Worm (Caenorhabditis elegans) whole organism, L1 larva: ENCODE measurements around the gene F27C8.3.

Source experiments
- C16A3.4 ChIP-seq: fragments of 150-350 bp; optimal IDR thresholded peaks from 2 replicates; lab custom pipeline; 2014; ENCODE audit warnings: missing biosample characterization, missing genetic modification characterization
- ama-1 ChIP-seq: fragments of 150-350 bp; optimal IDR thresholded peaks from 2 replicates; lab custom pipeline; 2014
- ceh-63 ChIP-seq: fragments of 200-800 bp; sonication (Bioruptor generic); optimal IDR thresholded peaks from 2 replicates; lab custom pipeline; 2018; ENCODE audit warnings: mild to moderate bottlenecking, missing genetic modification characterization, missing compliant biosample characterization
- ceh-8 ChIP-seq: fragments of 200-800 bp; sonication (Bioruptor generic); optimal IDR thresholded peaks from 2 replicates; lab custom pipeline; 2018; ENCODE audit warnings: mild to moderate bottlenecking, missing genetic modification characterization, moderate library complexity, missing compliant biosample characterization
- ceh-88 ChIP-seq: fragments of 200-800 bp; sonication (Bioruptor generic); IDR thresholded peaks from 2 replicates; pipeline ENCODE4 v1.3.6; 2022; ENCODE audit warnings: missing genetic modification characterization, missing compliant biosample characterization
- ceh-90 ChIP-seq: sonication (generic microtip); optimal IDR thresholded peaks from 2 replicates; lab custom pipeline; 2016; ENCODE audit warnings: missing genetic modification characterization, missing compliant biosample characterization
- ces-1 ChIP-seq: fragments of 150-350 bp; optimal IDR thresholded peaks from 2 replicates; lab custom pipeline; 2014; ENCODE audit warnings: missing biosample characterization, missing genetic modification reagents, missing genetic modification characterization
- dpl-1 ChIP-seq, 3 experiments: fragments of 150-350 bp in 2 of 3; sonication (generic microtip) in 1 of 3; optimal IDR thresholded peaks; 2 replicates each; lab custom pipeline; 2014 to 2017; ENCODE audit warnings: missing biosample characterization in 3 of 3, missing genetic modification characterization in 3 of 3, missing genetic modification reagents in 3 of 3
- efl-1 ChIP-seq, 4 experiments: fragments of 150-350 bp; optimal IDR thresholded peaks in 3 of 4; peaks in 1 of 4; 1 replicate in 1 of 4; 2 replicates in 3 of 4; lab custom pipeline; 2014; ENCODE audit warnings: missing biosample characterization in 2 of 4, missing genetic modification characterization in 2 of 4, missing genetic modification reagents in 2 of 4
- elt-2 ChIP-seq: sonication (generic microtip); optimal IDR thresholded peaks from 2 replicates; lab custom pipeline; 2016; ENCODE audit warnings: missing genetic modification characterization, mild to moderate bottlenecking, inconsistent platforms, missing compliant biosample characterization, missing genetic modification reagents
- elt-3 ChIP-seq, 6 experiments: fragments of 150-350 bp in 1 of 6; sonication (generic microtip); optimal IDR thresholded peaks; 2 replicates each; lab custom pipeline; 2017 to 2018; ENCODE audit warnings: missing biosample characterization in 6 of 6, missing genetic modification characterization in 6 of 6, inconsistent platforms in 1 of 6
- fos-1 ChIP-seq: fragments of 150-350 bp; optimal IDR thresholded peaks from 2 replicates; lab custom pipeline; 2014; ENCODE audit warnings: missing biosample characterization, missing genetic modification characterization
- hpl-2 ChIP-seq: fragments of 150-350 bp; optimal IDR thresholded peaks from 2 replicates; lab custom pipeline; 2014; ENCODE audit warnings: missing biosample characterization, missing genetic modification reagents, missing genetic modification characterization
- irx-1 ChIP-seq: sonication (generic microtip); optimal IDR thresholded peaks from 2 replicates; lab custom pipeline; 2016; ENCODE audit warnings: missing genetic modification characterization, missing compliant biosample characterization
- isw-1 ChIP-seq: fragments of 200-800 bp; sonication (Bioruptor generic); IDR thresholded peaks from 2 replicates; pipeline ENCODE4 v1.3.6; 2022; ENCODE audit warnings: missing genetic modification characterization, missing compliant biosample characterization
- jun-1 ChIP-seq: fragments of 150-350 bp; optimal IDR thresholded peaks from 2 replicates; lab custom pipeline; 2014; ENCODE audit warnings: missing biosample characterization, missing genetic modification reagents, missing genetic modification characterization
- lin-14 ChIP-seq: fragments of 200-800 bp; sonication (Bioruptor generic); optimal IDR thresholded peaks from 2 replicates; lab custom pipeline; 2018; ENCODE audit warnings: mild to moderate bottlenecking, missing genetic modification characterization, moderate library complexity, missing compliant biosample characterization
- lin-15B ChIP-seq: fragments of 150-350 bp; sonication (generic microtip); optimal IDR thresholded peaks from 3 replicates; lab custom pipeline; 2014; ENCODE audit warnings: missing biosample characterization, missing genetic modification characterization
- lin-39 ChIP-seq: fragments of 150-350 bp; optimal IDR thresholded peaks from 2 replicates; lab custom pipeline; 2014; ENCODE audit warnings: missing biosample characterization, missing genetic modification reagents, missing genetic modification characterization
- lir-3 ChIP-seq: sonication (generic microtip); optimal IDR thresholded peaks from 2 replicates; lab custom pipeline; 2016; ENCODE audit warnings: mild to moderate bottlenecking, missing genetic modification characterization, moderate library complexity, missing compliant biosample characterization; ENCODE audit not compliant: poor library complexity
- mdl-1 ChIP-seq, 2 experiments: fragments of 150-350 bp; optimal IDR thresholded peaks; 2 replicates each; lab custom pipeline; 2014 to 2017; ENCODE audit warnings: missing biosample characterization in 2 of 2, missing genetic modification characterization in 2 of 2, inconsistent platforms in 1 of 2
- nhr-11 ChIP-seq: fragments of 150-350 bp; optimal IDR thresholded peaks from 2 replicates; lab custom pipeline; 2014; ENCODE audit warnings: missing biosample characterization, missing genetic modification characterization
- nhr-12 ChIP-seq: sonication (generic microtip); optimal IDR thresholded peaks from 2 replicates; lab custom pipeline; 2017; ENCODE audit warnings: missing biosample characterization, missing genetic modification characterization
- nhr-237 ChIP-seq: fragments of 150-350 bp; optimal IDR thresholded peaks from 2 replicates; lab custom pipeline; 2014; ENCODE audit warnings: missing biosample characterization, missing genetic modification characterization
- nhr-47 ChIP-seq: sonication (generic microtip); optimal IDR thresholded peaks from 2 replicates; lab custom pipeline; 2016; ENCODE audit warnings: mild to moderate bottlenecking, missing genetic modification characterization, moderate library complexity, missing compliant biosample characterization
- nhr-71 ChIP-seq: sonication (generic microtip); optimal IDR thresholded peaks from 2 replicates; lab custom pipeline; 2016; ENCODE audit warnings: mild to moderate bottlenecking, missing genetic modification characterization, moderate library complexity, missing compliant biosample characterization
- nhr-84 ChIP-seq: sonication (generic microtip); optimal IDR thresholded peaks from 2 replicates; lab custom pipeline; 2017; ENCODE audit warnings: missing biosample characterization, missing genetic modification characterization
- nhr-90 ChIP-seq: sonication (generic microtip); optimal IDR thresholded peaks from 2 replicates; lab custom pipeline; 2016; ENCODE audit warnings: mild to moderate bottlenecking, missing genetic modification characterization, missing compliant biosample characterization; ENCODE audit not compliant: poor library complexity
- rnt-1 ChIP-seq: sonication (generic microtip); optimal IDR thresholded peaks from 2 replicates; lab custom pipeline; 2016; ENCODE audit warnings: mild to moderate bottlenecking, missing genetic modification characterization, moderate library complexity, missing compliant biosample characterization
- sox-4 ChIP-seq: sonication (generic microtip); optimal IDR thresholded peaks from 2 replicates; lab custom pipeline; 2016; ENCODE audit warnings: missing genetic modification characterization, missing compliant biosample characterization
- sptf-1 ChIP-seq: fragments of 150-350 bp; optimal IDR thresholded peaks from 2 replicates; lab custom pipeline; 2014; ENCODE audit warnings: missing biosample characterization, missing genetic modification characterization
- sup-37 ChIP-seq: fragments of 200-800 bp; sonication (Bioruptor generic); optimal IDR thresholded peaks from 2 replicates; lab custom pipeline; 2018; ENCODE audit warnings: mild to moderate bottlenecking, missing genetic modification characterization, missing compliant biosample characterization
- tbx-2 ChIP-seq: sonication (generic microtip); optimal IDR thresholded peaks from 2 replicates; lab custom pipeline; 2016; ENCODE audit warnings: missing genetic modification characterization, missing compliant biosample characterization
- tlp-1 ChIP-seq: fragments of 150-350 bp; optimal IDR thresholded peaks from 2 replicates; lab custom pipeline; 2014; ENCODE audit warnings: missing biosample characterization, missing genetic modification characterization
- unc-30 ChIP-seq: sonication (generic microtip); optimal IDR thresholded peaks from 2 replicates; lab custom pipeline; 2017; ENCODE audit warnings: missing biosample characterization, missing genetic modification characterization
- unc-62 ChIP-seq: fragments of 150-350 bp; optimal IDR thresholded peaks from 2 replicates; lab custom pipeline; 2014; ENCODE audit warnings: missing biosample characterization, missing genetic modification reagents, missing genetic modification characterization
- unc-86 ChIP-seq: sonication (generic microtip); optimal IDR thresholded peaks from 2 replicates; lab custom pipeline; 2016; ENCODE audit warnings: missing genetic modification characterization, missing compliant biosample characterization
- vab-15 ChIP-seq: sonication (generic microtip); optimal IDR thresholded peaks from 2 replicates; lab custom pipeline; 2017; ENCODE audit warnings: missing genotype, mild to moderate bottlenecking, missing genetic modification characterization, missing compliant biosample characterization
- zag-1 ChIP-seq: fragments of 150-350 bp; optimal IDR thresholded peaks from 2 replicates; lab custom pipeline; 2014; ENCODE audit warnings: missing biosample characterization, missing genetic modification characterization
- zip-4 ChIP-seq: fragments of 200-800 bp; sonication (Bioruptor generic); optimal IDR thresholded peaks from 2 replicates; lab custom pipeline; 2018; ENCODE audit warnings: mild to moderate bottlenecking, missing genetic modification characterization, moderate library complexity, missing compliant biosample characterization

Gene F27C8.3

DNA sequence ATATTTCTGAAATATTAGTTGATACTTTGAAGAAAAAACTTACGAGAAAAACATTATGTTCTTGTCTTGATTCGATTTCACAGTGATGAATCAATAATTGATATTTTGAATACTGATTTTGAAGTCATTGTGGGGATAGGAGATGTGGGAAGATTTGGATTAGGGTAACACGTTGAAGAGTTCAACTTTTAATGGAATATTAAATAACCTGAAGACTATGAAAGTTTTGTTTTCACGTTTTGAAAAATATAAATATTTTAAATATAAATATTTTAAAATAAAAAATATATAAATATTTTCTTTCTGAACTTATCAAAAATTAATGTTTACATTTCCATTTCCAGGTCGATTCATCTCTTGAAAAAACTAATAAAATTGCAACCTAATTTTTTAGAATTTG, 3.3 kb downstream of the F27C8.3 start, which contains the start of gene pei-1:
Gene pei-1 (minus strand): TSS at position 101 of the 400 bp plus-strand sequence.
- TF ChIP-seq nhr-47 (tag; lab: Kevin White, UChicago) = no peak
- no peak for TF ChIP-seq lin-15B
- TF ChIP-seq tlp-1 (tag; lab: Kevin White, UChicago) = no peak
- TF ChIP-seq ceh-88 (GFP tag; lab: Robert Waterston, UW) = no peak
- TF ChIP-seq lir-3 (tag; lab: Kevin White, UChicago) = no peak
- TF ChIP-seq lin-14 = no peak
- no peak for TF ChIP-seq rnt-1 (tag; lab: Kevin White, UChicago)
- TF ChIP-seq nhr-71 = no peak
- TF ChIP-seq unc-62 (GFP tag; lab: Kevin White, UChicago) = no peak
- no peak for TF ChIP-seq nhr-12 (tag; lab: Kevin White, UChicago)
- TF ChIP-seq jun-1 (tag; lab: Kevin White, UChicago) = no peak
- TF ChIP-seq efl-1 (optimal IDR thresholded peaks at IDR 0.05; lab: Kevin White, UChicago) = no peak
- TF ChIP-seq efl-1 (GFP tag; optimal IDR thresholded peaks at IDR 0.05 in 1 of 2; lab: Kevin White, UChicago) = no peak
- TF ChIP-seq nhr-237 (tag; lab: Kevin White, UChicago) = no peak
- TF ChIP-seq vab-15 (tag; lab: Kevin White, UChicago) = no peak

DNA sequence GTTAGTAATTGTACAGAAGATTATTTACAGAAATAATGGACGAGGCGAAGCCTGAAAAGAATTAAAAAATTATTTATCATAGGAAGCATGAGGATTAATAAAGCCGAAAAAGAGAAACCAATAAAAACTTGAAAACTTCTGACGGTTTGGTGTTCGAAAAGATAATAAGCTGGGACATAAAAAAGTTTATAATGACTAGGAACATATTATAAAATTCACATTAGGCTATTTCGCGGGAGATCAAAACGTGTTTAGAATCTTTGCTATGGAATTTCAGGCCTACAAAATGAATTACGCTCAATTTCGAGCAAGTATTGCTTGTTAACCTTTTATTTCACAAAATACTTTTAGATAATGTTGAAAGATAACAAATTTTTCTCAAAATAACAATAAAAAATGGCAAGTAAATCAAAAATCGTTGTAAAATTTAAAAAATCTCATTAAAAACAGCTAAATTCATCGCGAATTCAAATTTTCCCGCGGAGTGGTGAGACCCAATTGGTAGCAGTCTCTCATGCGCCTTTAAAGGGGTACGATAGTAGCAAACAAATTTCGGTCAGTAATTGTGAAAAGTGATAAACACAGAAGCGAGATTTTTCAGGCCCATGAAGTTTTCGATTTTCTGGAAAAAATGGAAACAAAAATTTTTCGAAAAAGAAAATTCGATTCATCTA, 6.8 kb downstream of the F27C8.3 start, which contains the start of gene trcs-1:
Gene trcs-1 (minus strand): TSS at position 51 of the 674 bp plus-strand sequence.
- TF ChIP-seq rnt-1 (tag; lab: Kevin White, UChicago) (no peak), nhr-90 (tag; lab: Kevin White, UChicago) (no peak), unc-30 (tag; lab: Kevin White, UChicago) (no peak), elt-2 (tag; lab: Kevin White, UChicago) (no peak), tbx-2 (tag; lab: Kevin White, UChicago) (no peak), hpl-2 (GFP tag; lab: Kevin White, UChicago) (no peak), ama-1 (lab: Kevin White, UChicago) (no peak), lin-39 (tag; lab: Kevin White, UChicago) (no peak), fos-1 (tag; lab: Kevin White, UChicago) (no peak), nhr-12 (tag; lab: Kevin White, UChicago) (no peak), nhr-47 (tag; lab: Kevin White, UChicago) (no peak)

DNA sequence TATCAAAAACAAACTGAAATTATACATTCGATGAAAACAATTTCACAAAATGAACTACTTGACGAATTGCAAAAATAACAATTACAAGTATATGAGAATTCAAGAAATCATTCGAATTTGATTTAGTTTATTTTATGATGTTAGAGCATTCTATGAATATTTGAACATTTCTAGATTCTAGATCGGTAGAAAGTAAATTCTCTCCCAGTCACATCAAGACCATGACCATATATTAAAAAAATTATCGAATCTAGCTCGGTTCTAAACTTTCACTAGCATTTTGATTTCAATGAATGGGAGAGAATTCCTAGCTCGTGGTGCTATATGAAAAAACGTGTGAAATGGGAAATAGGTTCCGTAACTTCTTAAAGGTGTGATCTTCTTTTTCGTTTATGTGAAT, 11.3 kb downstream of the F27C8.3 start:
- no peak for TF ChIP-seq unc-30 (tag; lab: Kevin White, UChicago)
- no peak for TF ChIP-seq ces-1 (GFP tag; lab: Kevin White, UChicago)
- TF ChIP-seq elt-3 (tag; optimal IDR thresholded peaks at IDR 0.05; lab: Kevin White, UChicago) = no peak
- no peak for TF ChIP-seq sox-4 (tag; lab: Kevin White, UChicago)
- no peak for TF ChIP-seq isw-1 (GFP tag; lab: Robert Waterston, UW)
- TF ChIP-seq ceh-90 (tag; lab: Kevin White, UChicago) = no peak
- no peak for TF ChIP-seq irx-1 (tag; lab: Kevin White, UChicago)
- TF ChIP-seq nhr-84 (tag; lab: Kevin White, UChicago) = no peak
- no peak for TF ChIP-seq ceh-63 (GFP tag; lab: Kevin White, UChicago)

DNA sequence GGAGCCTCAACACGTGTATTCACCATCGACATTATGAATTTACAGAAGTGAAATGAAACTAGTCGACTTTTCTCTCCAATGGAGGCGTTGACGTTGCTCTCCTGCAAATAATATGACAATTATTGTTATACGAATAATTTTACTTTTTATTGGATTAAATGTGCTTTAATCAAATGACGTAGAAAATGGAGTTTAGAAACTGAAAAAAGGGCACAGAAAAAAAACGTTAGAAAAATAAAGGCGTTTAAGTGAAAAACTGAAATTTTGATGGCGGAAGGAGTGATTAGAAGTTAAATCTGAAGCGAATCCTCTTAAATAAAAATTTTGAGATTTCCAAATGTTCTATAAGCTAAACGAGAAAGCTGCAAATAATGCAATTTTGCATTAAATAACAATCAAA, 15.7 kb downstream of the F27C8.3 start, which contains the start of gene npr-2:
Gene npr-2 (minus strand): TSS at position 101 of the 400 bp plus-strand sequence.
- TF ChIP-seq ceh-63 (GFP tag; lab: Kevin White, UChicago) = no peak
- no peak for TF ChIP-seq sup-37 (GFP tag; lab: Kevin White, UChicago)
- no peak for TF ChIP-seq zip-4 (GFP tag; lab: Kevin White, UChicago)
- no peak for TF ChIP-seq sptf-1
- TF ChIP-seq mdl-1 (tag; optimal IDR thresholded peaks at IDR 0.05; lab: Kevin White, UChicago) = no peak
- TF ChIP-seq nhr-11 (tag; lab: Kevin White, UChicago) = no peak
- no peak for TF ChIP-seq ceh-88 (GFP tag; lab: Robert Waterston, UW)
- no peak for TF ChIP-seq nhr-84 (tag; lab: Kevin White, UChicago)
- TF ChIP-seq unc-30 (tag; lab: Kevin White, UChicago) = no peak
- TF ChIP-seq zag-1 (tag; lab: Kevin White, UChicago) = no peak
- TF ChIP-seq C16A3.4 (tag; lab: Kevin White, UChicago) = no peak
- TF ChIP-seq ceh-8 (GFP tag; lab: Kevin White, UChicago) = no peak
- TF ChIP-seq unc-86 (tag; lab: Kevin White, UChicago) = no peak
- TF ChIP-seq dpl-1 (GFP tag; optimal IDR thresholded peaks at IDR 0.05; lab: Kevin White, UChicago) = no peak
